Worm (Caenorhabditis elegans): ENCODE results near the gene C56G2.9.

Gene C56G2.9

ce11 chrIII:6343229-6343628 is at the start of gene C56G2.9:
C56G2.9 (minus strand) TSS chrIII:6343329.
- no peak for TF ChIP-seq unc-120 (tag; optimal IDR thresholded peaks at IDR 0.05; ENCODE audit: poor library complexity, severe bottlenecking)
- TF ChIP-seq lin-13 (tag; optimal IDR thresholded peaks at IDR 0.05): no peak
- TF ChIP-seq ztf-11 (tag; optimal IDR thresholded peaks at IDR 0.05): no peak
- no peak for TF ChIP-seq mls-2 (tag; optimal IDR thresholded peaks at IDR 0.05)
- no peak for TF ChIP-seq nhr-28 (tag; optimal IDR thresholded peaks at IDR 0.05)
- TF ChIP-seq nhr-237 (tag; optimal IDR thresholded peaks at IDR 0.05): no peak
- TF ChIP-seq ceh-39 (tag; optimal IDR thresholded peaks at IDR 0.05): no peak
- TF ChIP-seq bed-3 (GFP tag; optimal IDR thresholded peaks at IDR 0.05): no peak

- TF ChIP-seq lsy-2 (tag; optimal IDR thresholded peaks at IDR 0.05) (no peak), sem-2 (GFP tag; optimal IDR thresholded peaks at IDR 0.05) (no peak), zip-8 (tag; optimal IDR thresholded peaks at IDR 0.05) (no peak), unc-120 (tag; optimal IDR thresholded peaks at IDR 0.05; ENCODE audit: poor library complexity, severe bottlenecking) (no peak), elt-1 (tag; optimal IDR thresholded peaks at IDR 0.05; ENCODE audit: borderline replicate concordance, insufficient read depth) (no peak), ces-1 (GFP tag; optimal IDR thresholded peaks at IDR 0.05) (no peak), flh-1 (GFP tag; optimal IDR thresholded peaks at IDR 0.05) (no peak), lin-32 (GFP tag; optimal IDR thresholded peaks at IDR 0.05) (no peak), sptf-1 (tag; optimal IDR thresholded peaks at IDR 0.05) (no peak), snpc-4 (tag; optimal IDR thresholded peaks at IDR 0.05) (no peak), nhr-76 (tag; optimal IDR thresholded peaks at IDR 0.05) (no peak), tbx-8 (GFP tag; optimal IDR thresholded peaks at IDR 0.05) (no peak), lin-13 (tag; optimal IDR thresholded peaks at IDR 0.05) (no peak), blmp-1 (tag; optimal IDR thresholded peaks at IDR 0.05) (no peak)
These were observed 47.5 kb upstream of the C56G2.9 start, which contains the start of gene smrc-1 for ce11 chrIII:6390644-6391043. smrc-1 (plus strand) TSS chrIII:6390944.

- TF ChIP-seq cnd-1 (tag; optimal IDR thresholded peaks at IDR 0.05): no peak
- TF ChIP-seq nhr-28 (tag; optimal IDR thresholded peaks at IDR 0.05): no peak
- TF ChIP-seq bed-3 (GFP tag; optimal IDR thresholded peaks at IDR 0.05): no peak
- no peak for TF ChIP-seq snpc-4 (tag; optimal IDR thresholded peaks at IDR 0.05)
- no peak for TF ChIP-seq elt-3 (tag; optimal IDR thresholded peaks at IDR 0.05)
- TF ChIP-seq sem-2 (GFP tag; optimal IDR thresholded peaks at IDR 0.05): no peak
- TF ChIP-seq drap-1 (GFP tag; optimal IDR thresholded peaks at IDR 0.05): no peak
- TF ChIP-seq pha-4 (tag; optimal IDR thresholded peaks at IDR 0.05): no peak
- TF ChIP-seq nhr-2 (tag; optimal IDR thresholded peaks at IDR 0.05): no peak
- no peak for TF ChIP-seq lin-13 (tag; optimal IDR thresholded peaks at IDR 0.05)
- no peak for TF ChIP-seq tbx-8 (GFP tag; optimal IDR thresholded peaks at IDR 0.05)
- no peak for TF ChIP-seq unc-120 (tag; optimal IDR thresholded peaks at IDR 0.05; ENCODE audit: poor library complexity, severe bottlenecking)
These were observed 46.4 kb upstream of the C56G2.9 start, which contains the start of gene C16A3.2 for ce11 chrIII:6389533-6389932. C16A3.2 (plus strand) TSS chrIII:6389833.

DNA sequence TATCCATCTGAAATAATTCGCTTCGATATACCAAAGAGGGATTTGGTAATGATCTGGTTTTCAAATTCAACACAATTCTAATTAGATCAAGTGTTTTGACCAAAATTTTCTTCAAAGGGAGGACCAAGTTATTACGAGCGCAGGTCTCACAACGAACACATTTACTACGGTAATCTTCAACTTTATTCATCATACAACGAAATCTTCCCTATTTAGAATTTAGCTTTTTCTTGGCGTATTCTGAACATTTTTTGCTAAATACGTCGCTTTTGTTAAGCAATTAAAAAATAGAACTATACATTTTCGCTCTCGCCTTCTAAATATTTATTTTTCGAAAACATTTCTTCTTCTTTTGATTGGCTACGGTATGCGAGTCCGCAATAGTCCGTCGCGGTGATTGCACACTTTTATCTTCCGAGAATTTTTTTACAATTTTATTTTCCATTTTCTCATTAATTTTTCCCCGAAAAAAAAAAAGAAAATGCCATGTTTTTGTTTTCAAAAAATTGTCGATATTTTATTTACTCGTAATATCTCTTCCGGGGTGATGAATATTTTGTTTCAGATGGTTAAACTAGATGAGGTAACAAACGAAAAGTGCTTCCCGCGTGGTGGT is 40.0 kb upstream of the C56G2.9 start, which contains the start of gene let-716:
TSS of gene let-716 (plus strand) at position 566 of the 616 bp plus-strand sequence.
- no peak for TF ChIP-seq lin-13 (tag; optimal IDR thresholded peaks at IDR 0.05)
- TF ChIP-seq lsy-2 (tag; optimal IDR thresholded peaks at IDR 0.05): peak; percentile 95

DNA sequence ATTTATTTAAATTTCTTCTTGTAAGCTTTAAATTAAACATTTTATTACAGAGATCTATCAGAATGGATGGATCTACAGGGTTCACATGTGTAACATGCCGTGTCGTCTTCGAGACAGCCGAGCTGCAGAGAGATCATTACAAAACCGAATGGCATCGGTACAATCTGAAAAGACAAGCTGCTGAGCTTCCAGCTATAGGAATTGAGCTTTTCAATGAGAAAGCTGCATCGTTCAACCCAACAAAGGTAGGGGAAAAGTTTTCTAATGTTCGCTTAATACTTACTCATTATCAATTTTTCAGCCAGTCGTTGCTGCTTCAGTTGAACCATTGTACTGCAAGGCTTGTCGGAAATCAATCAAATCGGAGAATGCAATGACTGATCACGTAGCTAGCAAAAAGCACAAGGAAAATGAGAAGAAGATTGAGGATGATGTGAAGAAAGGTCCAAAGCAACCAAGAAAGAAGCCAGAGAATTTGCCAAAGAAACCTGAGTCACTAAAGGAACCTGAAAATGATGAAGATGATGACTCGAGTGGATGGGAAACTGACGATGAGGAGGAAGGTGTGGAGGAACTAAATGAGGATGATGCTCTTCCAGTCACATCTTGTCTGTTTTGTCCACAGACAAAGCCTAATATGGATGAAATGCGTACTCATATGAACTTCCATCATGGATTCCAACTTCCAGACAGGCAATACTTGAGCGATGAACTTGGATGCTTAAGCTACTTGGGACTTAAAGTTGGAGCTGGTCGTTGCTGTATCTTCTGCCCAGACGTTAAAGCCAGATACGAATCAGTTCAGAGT is 38.7 kb upstream of the C56G2.9 start, which contains the start of gene znf-622:
TSS of gene znf-622 (plus strand) at position 51 of the 808 bp plus-strand sequence.
- TF ChIP-seq ceh-39 (tag; optimal IDR thresholded peaks at IDR 0.05) (no peak), unc-120 (tag; optimal IDR thresholded peaks at IDR 0.05; ENCODE audit: poor library complexity, severe bottlenecking) (no peak), nhr-237 (tag; optimal IDR thresholded peaks at IDR 0.05) (no peak), lin-32 (GFP tag; optimal IDR thresholded peaks at IDR 0.05) (no peak), zip-8 (tag; optimal IDR thresholded peaks at IDR 0.05) (no peak), nhr-2 (tag; optimal IDR thresholded peaks at IDR 0.05) (no peak), mep-1 (tag; optimal IDR thresholded peaks at IDR 0.05) (no peak), snpc-4 (tag; optimal IDR thresholded peaks at IDR 0.05) (no peak), ceh-83 (GFP tag; optimal IDR thresholded peaks at IDR 0.05) (no peak), blmp-1 (tag; optimal IDR thresholded peaks at IDR 0.05) (no peak), nhr-12 (tag; optimal IDR thresholded peaks at IDR 0.05) (no peak), ztf-11 (tag; optimal IDR thresholded peaks at IDR 0.05) (no peak)
